Fruit fly (Drosophila melanogaster) whole organism, embryonic: Measurements from ENCODE around the gene RpL8.

ENCODE experiments used
- Aef1 ChIP-seq: fragments of 200-800 bp; sonication (Bioruptor generic); IDR thresholded peaks from 3 replicates; pipeline ENCODE4 v1.3.6; 2022; ENCODE audit warnings: missing biosample characterization, missing genetic modification characterization
- Atf-2 ChIP-seq: fragments of 200-800 bp; sonication (Bioruptor generic); optimal IDR thresholded peaks from 2 replicates; lab custom pipeline; 2016; ENCODE audit warnings: missing biosample characterization, missing genetic modification characterization
- CG1024 ChIP-seq: fragments of 200-800 bp; sonication (Bioruptor generic); IDR thresholded peaks from 2 replicates; pipeline ENCODE4 v1.3.6; 2022; ENCODE audit warnings: missing biosample characterization, missing genetic modification characterization
- CG10654 ChIP-seq: fragments of 200-800 bp; sonication (Bioruptor generic); optimal IDR thresholded peaks from 2 replicates; lab custom pipeline; 2016; ENCODE audit warnings: missing biosample characterization, missing genetic modification characterization
- CG10959 ChIP-seq: fragments of 200-800 bp; sonication (Bioruptor generic); IDR thresholded peaks from 2 replicates; pipeline ENCODE4 v1.3.6; 2022; ENCODE audit warnings: missing biosample characterization, missing genetic modification characterization
- CG11085 ChIP-seq: fragments of 200-800 bp; sonication (Bioruptor generic); IDR thresholded peaks from 2 replicates; pipeline ENCODE4 v1.3.6; 2022; ENCODE audit warnings: missing biosample characterization, missing genetic modification characterization
- CG12104 ChIP-seq: fragments of 200-800 bp; sonication (Bioruptor generic); optimal IDR thresholded peaks from 3 replicates; lab custom pipeline; 2016; ENCODE audit warnings: missing biosample characterization, missing genetic modification characterization
- CG12236 ChIP-seq: fragments of 200-800 bp; sonication (Bioruptor generic); optimal IDR thresholded peaks from 2 replicates; lab custom pipeline; 2016; ENCODE audit warnings: missing biosample characterization, missing genetic modification characterization
- CG12659 ChIP-seq: fragments of 200-800 bp; sonication (Bioruptor generic); optimal IDR thresholded peaks from 3 replicates; lab custom pipeline; 2017; ENCODE audit warnings: mild to moderate bottlenecking, missing biosample characterization, missing genetic modification reagents, missing genetic modification characterization
- CG12769 ChIP-seq: fragments of 200-800 bp; sonication (Bioruptor generic); optimal IDR thresholded peaks from 2 replicates; lab custom pipeline; 2019; ENCODE audit warnings: missing biosample characterization, mild to moderate bottlenecking, missing genetic modification characterization, moderate library complexity
- CG15601 ChIP-seq: fragments of 200-800 bp; sonication (Bioruptor generic); optimal IDR thresholded peaks from 3 replicates; lab custom pipeline; 2019; ENCODE audit warnings: missing biosample characterization, mild to moderate bottlenecking, missing genetic modification characterization, moderate library complexity
- CG1647 ChIP-seq: fragments of 200-800 bp; sonication (Bioruptor generic); optimal IDR thresholded peaks from 3 replicates; lab custom pipeline; 2016; ENCODE audit warnings: missing biosample characterization, missing genetic modification characterization
- CG16813 ChIP-seq: fragments of 200-800 bp; sonication (Bioruptor generic); IDR thresholded peaks from 3 replicates; pipeline ENCODE4 v1.3.6; 2022; ENCODE audit warnings: missing biosample characterization, missing genetic modification characterization; ENCODE audit not compliant: partially characterized antibody
- CG2712 ChIP-seq: fragments of 200-800 bp; optimal IDR thresholded peaks from 3 replicates; lab custom pipeline; 2019; ENCODE audit warnings: missing biosample characterization, mild to moderate bottlenecking, missing genetic modification characterization, moderate library complexity
- CG31224 ChIP-seq: fragments of 200-800 bp; sonication (Bioruptor generic); IDR thresholded peaks from 2 replicates; pipeline ENCODE4 v1.3.6; 2022; ENCODE audit warnings: missing biosample characterization, missing genetic modification characterization
- CG3163 ChIP-seq: fragments of 200-800 bp; sonication (Bioruptor generic); optimal IDR thresholded peaks from 3 replicates; lab custom pipeline; 2016; ENCODE audit warnings: missing biosample characterization, missing genetic modification characterization
- CG4707 ChIP-seq: fragments of 200-800 bp; sonication (Bioruptor generic); optimal IDR thresholded peaks from 2 replicates; lab custom pipeline; 2018; ENCODE audit warnings: missing biosample characterization, mild to moderate bottlenecking, missing genetic modification characterization, moderate library complexity
- CG4730 ChIP-seq: fragments of 200-800 bp; sonication (Bioruptor generic); IDR thresholded peaks from 2 replicates; pipeline ENCODE4 v1.3.6; 2022; ENCODE audit warnings: missing biosample characterization, missing genetic modification characterization
- CG6272 ChIP-seq: fragments of 200-800 bp; sonication (Bioruptor generic); IDR thresholded peaks from 2 replicates; pipeline ENCODE4 v1.3.6; 2022; ENCODE audit warnings: missing biosample characterization, missing genetic modification characterization
- CG7271 ChIP-seq: fragments of 200-800 bp; sonication (Bioruptor generic); optimal IDR thresholded peaks from 2 replicates; lab custom pipeline; 2018; ENCODE audit warnings: missing biosample characterization, mild to moderate bottlenecking, missing genetic modification characterization, moderate library complexity
- CG7839 ChIP-seq: fragments of 200-800 bp; sonication (Bioruptor generic); optimal IDR thresholded peaks from 3 replicates; lab custom pipeline; 2018; ENCODE audit warnings: missing biosample characterization, mild to moderate bottlenecking, missing genetic modification characterization, moderate library complexity
- CHES-1-like ChIP-seq: fragments of 200-800 bp; sonication (Bioruptor generic); optimal IDR thresholded peaks from 2 replicates; lab custom pipeline; 2016; ENCODE audit warnings: missing biosample characterization, missing genetic modification characterization
- CTCF ChIP-seq: fragments of 200-800 bp; sonication (Bioruptor generic); optimal IDR thresholded peaks from 2 replicates; lab custom pipeline; 2017; ENCODE audit warnings: missing biosample characterization, mild to moderate bottlenecking, missing genetic modification characterization, moderate library complexity
- Doc3 ChIP-seq: fragments of 200-800 bp; sonication (Bioruptor generic); IDR thresholded peaks from 3 replicates; pipeline ENCODE4 v1.3.6; 2022; ENCODE audit warnings: missing biosample characterization, missing genetic modification characterization; ENCODE audit not compliant: partially characterized antibody
- Ets65A ChIP-seq: fragments of 200-800 bp; sonication (Bioruptor generic); peaks from one replicate; lab custom pipeline; 2016; ENCODE audit warnings: missing biosample characterization, missing genetic modification characterization
- Gsc ChIP-seq: fragments of 200-800 bp; sonication (Bioruptor generic); IDR thresholded peaks from 2 replicates; pipeline ENCODE4 v1.3.6; 2022; ENCODE audit warnings: missing biosample characterization, missing genetic modification characterization
- HLH3B ChIP-seq: fragments of 200-800 bp; sonication (Bioruptor generic); IDR thresholded peaks from 2 replicates; pipeline ENCODE4 v1.3.6; 2022; ENCODE audit warnings: missing biosample characterization, missing genetic modification characterization
- HLHmδ ChIP-seq: fragments of 200-800 bp; sonication (Bioruptor generic); optimal IDR thresholded peaks from 2 replicates; lab custom pipeline; 2018; ENCODE audit warnings: missing biosample characterization, mild to moderate bottlenecking, missing genetic modification characterization, moderate library complexity
- Nf-YB ChIP-seq: fragments of 200-800 bp; sonication (Bioruptor generic); optimal IDR thresholded peaks from 3 replicates; lab custom pipeline; 2019; ENCODE audit warnings: missing biosample characterization, mild to moderate bottlenecking, missing genetic modification characterization, moderate library complexity
- Spps ChIP-seq: fragments of 200-800 bp; sonication (Bioruptor generic); optimal IDR thresholded peaks from 2 replicates; lab custom pipeline; 2018; ENCODE audit warnings: missing biosample characterization, mild to moderate bottlenecking, missing genetic modification characterization
- Sry-β ChIP-seq: fragments of 200-800 bp; sonication (Bioruptor generic); optimal IDR thresholded peaks from 2 replicates; lab custom pipeline; 2018; ENCODE audit warnings: missing biosample characterization, mild to moderate bottlenecking, missing genetic modification characterization, moderate library complexity
- ap ChIP-seq: fragments of 200-800 bp; sonication (Bioruptor generic); IDR thresholded peaks from 2 replicates; pipeline ENCODE4 v1.3.6; 2022; ENCODE audit warnings: missing biosample characterization, missing genetic modification characterization
- bowl ChIP-seq: fragments of 200-800 bp; sonication (Bioruptor generic); IDR thresholded peaks from 2 replicates; pipeline ENCODE4 v1.3.6; 2022; ENCODE audit warnings: missing biosample characterization, missing genetic modification characterization
- cad ChIP-seq: fragments of >200 bp; optimal IDR thresholded peaks from 2 replicates; lab custom pipeline; 2017; ENCODE audit warnings: missing biosample characterization, missing genetic modification characterization
- chn ChIP-seq: fragments of 200-800 bp; sonication (Bioruptor generic); optimal IDR thresholded peaks from 2 replicates; lab custom pipeline; 2016; ENCODE audit warnings: missing biosample characterization, missing genetic modification characterization
- crc ChIP-seq: fragments of 200-800 bp; sonication (Bioruptor generic); optimal IDR thresholded peaks from 2 replicates; lab custom pipeline; 2016; ENCODE audit warnings: missing biosample characterization, missing genetic modification characterization
- fd3F ChIP-seq: fragments of 200-800 bp; sonication (Bioruptor generic); optimal IDR thresholded peaks from 2 replicates; lab custom pipeline; 2018; ENCODE audit warnings: missing biosample characterization, mild to moderate bottlenecking, missing genetic modification characterization, moderate library complexity
- ftz-f1 ChIP-seq: fragments of 200-800 bp; sonication (Bioruptor generic); optimal IDR thresholded peaks from 2 replicates; lab custom pipeline; 2016; ENCODE audit warnings: missing biosample characterization, missing genetic modification characterization
- gcm2 ChIP-seq: fragments of 200-800 bp; sonication (Bioruptor generic); optimal IDR thresholded peaks from 2 replicates; lab custom pipeline; 2016; ENCODE audit warnings: missing biosample characterization, missing genetic modification characterization
- grau ChIP-seq: fragments of 200-800 bp; optimal IDR thresholded peaks from 3 replicates; lab custom pipeline; 2019; ENCODE audit warnings: missing biosample characterization, mild to moderate bottlenecking, missing genetic modification characterization, moderate library complexity
- ind ChIP-seq: fragments of 200-800 bp; sonication (Bioruptor generic); optimal IDR thresholded peaks from 3 replicates; lab custom pipeline; 2016; ENCODE audit warnings: missing biosample characterization, missing genetic modification characterization
- klu ChIP-seq: fragments of 200-800 bp; sonication (Bioruptor generic); IDR thresholded peaks from 2 replicates; pipeline ENCODE4 v1.3.6; 2022; ENCODE audit warnings: missing biosample characterization, missing genetic modification characterization
- lilli ChIP-seq: fragments of 200-800 bp; sonication (Bioruptor generic); optimal IDR thresholded peaks from 3 replicates; lab custom pipeline; 2016; ENCODE audit warnings: missing biosample characterization, missing genetic modification characterization
- nerfin-2 ChIP-seq: fragments of 200-800 bp; sonication (Bioruptor generic); IDR thresholded peaks from 2 replicates; pipeline ENCODE4 v1.3.6; 2022; ENCODE audit warnings: missing biosample characterization, missing genetic modification characterization; ENCODE audit not compliant: partially characterized antibody
- p53 ChIP-seq: fragments of 200-800 bp; sonication (Bioruptor generic); optimal IDR thresholded peaks from 2 replicates; lab custom pipeline; 2016; ENCODE audit warnings: missing biosample characterization, missing genetic modification characterization
- sim ChIP-seq: fragments of 200-800 bp; sonication (Bioruptor generic); IDR thresholded peaks from 2 replicates; pipeline ENCODE4 v1.3.6; 2022; ENCODE audit warnings: missing biosample characterization, missing genetic modification characterization
- ttk ChIP-seq: fragments of 200-800 bp; sonication (Bioruptor generic); IDR thresholded peaks from 2 replicates; pipeline ENCODE4 v2.1.2; 2022; ENCODE audit warnings: missing biosample characterization, missing genetic modification characterization
- vnd ChIP-seq: fragments of 200-800 bp; sonication (Bioruptor generic); IDR thresholded peaks from 3 replicates; pipeline ENCODE4 v1.3.6; 2022; ENCODE audit warnings: missing biosample characterization, missing genetic modification characterization; ENCODE audit not compliant: partially characterized antibody
- zen2 ChIP-seq: fragments of 200-800 bp; sonication (Bioruptor generic); IDR thresholded peaks from 3 replicates; pipeline ENCODE4 v1.3.6; 2022; ENCODE audit warnings: missing biosample characterization, missing genetic modification characterization; ENCODE audit not compliant: partially characterized antibody
- zfh1 ChIP-seq: fragments of 200-800 bp; sonication (Bioruptor generic); IDR thresholded peaks from 3 replicates; pipeline ENCODE4 v1.3.6; 2022; ENCODE audit warnings: missing biosample characterization, missing genetic modification characterization
- zfh2 ChIP-seq: fragments of 200-800 bp; sonication (Bioruptor generic); optimal IDR thresholded peaks from 2 replicates; lab custom pipeline; 2016; ENCODE audit warnings: missing biosample characterization, missing genetic modification characterization

The RpL8 gene

dm6 chr3L:2589167-2589910 lies 2.1 kb downstream of the RpL8 start, which contains the start of gene dos (continued):
- TF ChIP-seq Sry-β (GFP tag; lab: Kevin White, UChicago), result peak; percentile 28
- TF ChIP-seq CG10959 (GFP tag; lab: Robert Waterston, UW), result no peak
- TF ChIP-seq CG1647 (GFP tag; lab: Kevin White, UChicago), result no peak
- TF ChIP-seq Doc3 (GFP tag; lab: Robert Waterston, UW), result peak; percentile 69
- TF ChIP-seq CG31224, result no peak
- peak; percentile 75 for TF ChIP-seq CG2712 (tag; lab: Kevin White, UChicago)
- no peak for TF ChIP-seq crc (GFP tag; lab: Kevin White, UChicago)
- TF ChIP-seq CG3163 (GFP tag; lab: Kevin White, UChicago), result no peak
- peak; percentile 34 for TF ChIP-seq ftz-f1 (GFP tag; lab: Kevin White, UChicago)
- peak; percentile 63; the same call in 2 of the 3 replicates for TF ChIP-seq zen2 (GFP tag; lab: Robert Waterston, UW)
- no peak for TF ChIP-seq Gsc (GFP tag; lab: Robert Waterston, UW)
- TF ChIP-seq CG15601, result peak; percentile 54
- peak; percentile 79 for TF ChIP-seq CG16813
- TF ChIP-seq CG4730 (GFP tag; lab: Robert Waterston, UW), result no peak
- 0 out of 2 replicates have a peak, but pooled peaks have one; percentile 8 for TF ChIP-seq ttk (GFP tag; lab: Robert Waterston, UW)
- peak; percentile 28 for TF ChIP-seq gcm2
- TF ChIP-seq Atf-2 (GFP tag; lab: Kevin White, UChicago), result no peak
- 0 out of 2 replicates have a peak, but pooled peaks have one; percentile 17 for TF ChIP-seq nerfin-2 (GFP tag; lab: Robert Waterston, UW)
- peak; percentile 44 for TF ChIP-seq CG10654 (GFP tag; lab: Kevin White, UChicago)
- no peak for TF ChIP-seq HLH3B (GFP tag; lab: Robert Waterston, UW)
- no peak for TF ChIP-seq cad
- TF ChIP-seq Ets65A (GFP tag; lab: Kevin White, UChicago), result no peak
- peak; percentile 27 for TF ChIP-seq CG7271 (tag; lab: Kevin White, UChicago)
- peak; percentile 36 for TF ChIP-seq CTCF
- TF ChIP-seq sim (GFP tag; lab: Robert Waterston, UW), result no peak
- no peak for TF ChIP-seq CG12236 (GFP tag; lab: Kevin White, UChicago)
- TF ChIP-seq zfh2 (GFP tag; lab: Kevin White, UChicago), result peak; percentile 38
- no peak for TF ChIP-seq Spps (tag; lab: Kevin White, UChicago)
- no peak for TF ChIP-seq CHES-1-like (GFP tag; lab: Kevin White, UChicago)
- peak; percentile 13 for TF ChIP-seq CG12104 (GFP tag; lab: Kevin White, UChicago)
- no peak for TF ChIP-seq Aef1
- peak; percentile 74 for TF ChIP-seq vnd (GFP tag; lab: Robert Waterston, UW)
- peak; percentile 87 for TF ChIP-seq CG12659 (GFP tag; lab: Kevin White, UChicago)
- no peak for TF ChIP-seq ap (GFP tag; lab: Robert Waterston, UW)
- TF ChIP-seq Nf-YB (GFP tag; lab: Kevin White, UChicago), result peak; percentile 3
- TF ChIP-seq CG11085, result no peak
- TF ChIP-seq grau, result peak; percentile 52
- peak; percentile 5 for TF ChIP-seq HLHmδ (GFP tag; lab: Kevin White, UChicago)
- no peak for TF ChIP-seq bowl
- peak; percentile 6 for TF ChIP-seq fd3F
- peak; percentile 81 for TF ChIP-seq lilli (GFP tag; lab: Kevin White, UChicago)
- peak; percentile 45 for TF ChIP-seq ind (GFP tag; lab: Kevin White, UChicago)
- TF ChIP-seq CG1024 (GFP tag; lab: Robert Waterston, UW), result no peak
- TF ChIP-seq CG7839 (tag; lab: Kevin White, UChicago), result peak; percentile 41
- TF ChIP-seq zfh1 (GFP tag; lab: Robert Waterston, UW), result 0 out of 3 replicates have a peak, but pooled peaks have one; percentile 43
- no peak for TF ChIP-seq p53 (GFP tag; lab: Kevin White, UChicago)
- TF ChIP-seq CG4707 (GFP tag; lab: Kevin White, UChicago), result no peak
- TF ChIP-seq CG6272 (GFP tag; lab: Robert Waterston, UW), result no peak
- no peak for TF ChIP-seq klu
- no peak for TF ChIP-seq CG12769
- TF ChIP-seq chn, result peak; percentile 26
